Worm (Caenorhabditis elegans) whole organism, L4 larva: ENCODE results near the gene T19E7.6.

ENCODE experiments used
- F10B5.3 ChIP-seq: sonication (generic microtip); optimal IDR thresholded peaks from 2 replicates; lab custom pipeline; 2016; ENCODE audit warnings: mild to moderate bottlenecking, missing genetic modification characterization, missing compliant biosample characterization
- F37D6.2 ChIP-seq: sonication (generic microtip); optimal IDR thresholded peaks from 2 replicates; lab custom pipeline; 2016; ENCODE audit warnings: mild to moderate bottlenecking, missing genetic modification characterization, missing compliant biosample characterization
- F49E8.2 ChIP-seq: sonication (generic microtip); optimal IDR thresholded peaks from 2 replicates; lab custom pipeline; 2016; ENCODE audit warnings: missing compliant biosample characterization, mild to moderate bottlenecking, missing genetic modification characterization, borderline replicate concordance
- R02D3.7 ChIP-seq: fragments of 150-350 bp; sonication (generic microtip); optimal IDR thresholded peaks from 3 replicates; lab custom pipeline; 2014; ENCODE audit warnings: missing biosample characterization, missing genetic modification characterization
- T20F7.1 ChIP-seq: fragments of 200-800 bp; sonication (Bioruptor generic); optimal IDR thresholded peaks from 2 replicates; lab custom pipeline; 2018; ENCODE audit warnings: mild to moderate bottlenecking, missing genetic modification characterization, missing compliant biosample characterization
- Y48G9A.11 ChIP-seq: fragments of 200-800 bp; sonication (Bioruptor generic); IDR thresholded peaks from 2 replicates; pipeline ENCODE4 v1.3.6; 2022; ENCODE audit warnings: missing genetic modification reagents, missing genetic modification characterization, missing compliant biosample characterization
- ZK546.5 ChIP-seq, 2 experiments: sonication (generic microtip); optimal IDR thresholded peaks; 2 replicates each; lab custom pipeline; 2017; ENCODE audit warnings: missing biosample characterization in 2 of 2, missing genetic modification characterization in 2 of 2
- aha-1 ChIP-seq: fragments of 150-350 bp; peaks from one replicate; lab custom pipeline; 2014; ENCODE audit warnings: missing biosample characterization, missing genetic modification characterization
- ceh-20 ChIP-seq: fragments of 200-800 bp; sonication (Bioruptor generic); IDR thresholded peaks from 2 replicates; pipeline ENCODE4 v1.3.6; 2022; ENCODE audit warnings: missing genetic modification reagents, missing genetic modification characterization, missing compliant biosample characterization
- ceh-32 ChIP-seq: sonication (generic microtip); optimal IDR thresholded peaks from 2 replicates; lab custom pipeline; 2016; ENCODE audit warnings: mild to moderate bottlenecking, missing genetic modification characterization, missing compliant biosample characterization; ENCODE audit not compliant: poor library complexity
- ceh-44 ChIP-seq: fragments of 200-800 bp; sonication (Bioruptor generic); IDR thresholded peaks from 2 replicates; pipeline ENCODE4 v1.3.6; 2022; ENCODE audit warnings: missing genetic modification reagents, missing genetic modification characterization, missing compliant biosample characterization
- ceh-62 ChIP-seq: sonication (generic microtip); optimal IDR thresholded peaks from 2 replicates; lab custom pipeline; 2017; ENCODE audit warnings: missing biosample characterization, missing genetic modification characterization
- ceh-82 ChIP-seq: sonication (generic microtip); optimal IDR thresholded peaks from 2 replicates; lab custom pipeline; 2017; ENCODE audit warnings: missing biosample characterization, missing genetic modification characterization
- ces-1 ChIP-seq: fragments of 150-350 bp; sonication (generic microtip); optimal IDR thresholded peaks from 4 replicates; lab custom pipeline; 2014; ENCODE audit warnings: missing biosample characterization, missing genetic modification reagents, missing genetic modification characterization
- cey-2 ChIP-seq: sonication (generic microtip); optimal IDR thresholded peaks from 3 replicates; lab custom pipeline; 2017; ENCODE audit warnings: missing genetic modification characterization, mild to moderate bottlenecking, missing compliant biosample characterization, antibody characterized with exemption, borderline replicate concordance; ENCODE audit not compliant: insufficient read depth
- ctbp-1 ChIP-seq: fragments of 200-800 bp; sonication (Bioruptor generic); IDR thresholded peaks from 2 replicates; pipeline ENCODE4 v1.3.6; 2022; ENCODE audit warnings: missing genetic modification reagents, missing genetic modification characterization, missing compliant biosample characterization
- dmd-6 ChIP-seq: fragments of 200-800 bp; sonication (Bioruptor generic); IDR thresholded peaks from 2 replicates; pipeline ENCODE4 v1.3.6; 2022; ENCODE audit warnings: missing genetic modification reagents, missing genetic modification characterization, missing compliant biosample characterization
- dve-1 ChIP-seq: sonication (generic microtip); optimal IDR thresholded peaks from 2 replicates; lab custom pipeline; 2017; ENCODE audit warnings: antibody characterized with exemption, mild to moderate bottlenecking, missing genetic modification characterization, missing compliant biosample characterization; ENCODE audit not compliant: insufficient read depth
- egl-27 ChIP-seq: sonication (generic microtip); optimal IDR thresholded peaks from 3 replicates; lab custom pipeline; 2017; ENCODE audit warnings: missing biosample characterization, missing genetic modification reagents, missing genetic modification characterization
- fkh-10 ChIP-seq: fragments of 150-350 bp; optimal IDR thresholded peaks from 2 replicates; lab custom pipeline; 2014; ENCODE audit warnings: missing biosample characterization, missing genetic modification reagents, missing genetic modification characterization
- fos-1 ChIP-seq: fragments of 150-350 bp; optimal IDR thresholded peaks from 2 replicates; lab custom pipeline; 2014; ENCODE audit warnings: missing biosample characterization, missing genetic modification characterization
- gei-8 ChIP-seq: fragments of 200-800 bp; sonication (Bioruptor generic); optimal IDR thresholded peaks from 2 replicates; lab custom pipeline; 2018; ENCODE audit warnings: mild to moderate bottlenecking, missing genetic modification characterization, missing compliant biosample characterization
- hlh-11 ChIP-seq: fragments of 200-800 bp; sonication (Bioruptor generic); optimal IDR thresholded peaks from 2 replicates; lab custom pipeline; 2018; ENCODE audit warnings: mild to moderate bottlenecking, missing genetic modification characterization, missing compliant biosample characterization
- hlh-30 ChIP-seq: sonication (generic microtip); optimal IDR thresholded peaks from 2 replicates; lab custom pipeline; 2017; ENCODE audit warnings: antibody characterized with exemption, mild to moderate bottlenecking, missing genetic modification characterization, missing compliant biosample characterization; ENCODE audit not compliant: insufficient read depth
- jun-1 ChIP-seq: fragments of 150-350 bp; optimal IDR thresholded peaks from 2 replicates; lab custom pipeline; 2014; ENCODE audit warnings: missing biosample characterization, missing genetic modification reagents, missing genetic modification characterization
- lin-1 ChIP-seq: fragments of 200-800 bp; sonication (Bioruptor generic); IDR thresholded peaks from 2 replicates; pipeline ENCODE4 v1.3.6; 2022; ENCODE audit warnings: missing genetic modification reagents, missing genetic modification characterization, missing compliant biosample characterization
- lin-15B ChIP-seq: fragments of 150-350 bp; sonication (generic microtip); optimal IDR thresholded peaks from 3 replicates; lab custom pipeline; 2014; ENCODE audit warnings: missing biosample characterization, missing genetic modification characterization
- lin-29 ChIP-seq: fragments of 200-800 bp; sonication (Bioruptor generic); IDR thresholded peaks from 2 replicates; pipeline ENCODE4 v1.3.6; 2022; ENCODE audit warnings: missing genetic modification reagents, missing genetic modification characterization, missing compliant biosample characterization
- lin-39 ChIP-seq: fragments of 150-350 bp; optimal IDR thresholded peaks from 2 replicates; lab custom pipeline; 2014; ENCODE audit warnings: missing biosample characterization, missing genetic modification reagents, missing genetic modification characterization
- lir-3 ChIP-seq: sonication (generic microtip); optimal IDR thresholded peaks from 2 replicates; lab custom pipeline; 2016; ENCODE audit warnings: mild to moderate bottlenecking, missing genetic modification characterization, missing compliant biosample characterization
- madf-9 ChIP-seq: fragments of 200-800 bp; sonication (Bioruptor generic); conservative IDR thresholded peaks from 2 replicates; pipeline ENCODE4 v1.3.6; 2022; ENCODE audit warnings: missing genetic modification reagents, missing genetic modification characterization, missing compliant biosample characterization
- mdl-1 ChIP-seq, 2 experiments: fragments of 150-350 bp in 1 of 2; sonication (generic microtip) in 1 of 2; optimal IDR thresholded peaks; 2 replicates each; lab custom pipeline; 2014 to 2017; ENCODE audit warnings: missing biosample characterization in 2 of 2, missing genetic modification characterization in 2 of 2
- mxl-2 ChIP-seq: fragments of 200-800 bp; sonication (Bioruptor generic); conservative IDR thresholded peaks from 2 replicates; pipeline ENCODE4 v1.3.6; 2022; ENCODE audit warnings: missing genetic modification reagents, missing genetic modification characterization, missing compliant biosample characterization
- nhr-102 ChIP-seq: sonication (generic microtip); optimal IDR thresholded peaks from 2 replicates; lab custom pipeline; 2016; ENCODE audit warnings: mild to moderate bottlenecking, missing genetic modification characterization, moderate library complexity, missing compliant biosample characterization
- nhr-11 ChIP-seq: fragments of 150-350 bp; optimal IDR thresholded peaks from 2 replicates; lab custom pipeline; 2014; ENCODE audit warnings: missing biosample characterization, missing genetic modification characterization
- nhr-237 ChIP-seq: sonication (generic microtip); optimal IDR thresholded peaks from 2 replicates; lab custom pipeline; 2017; ENCODE audit warnings: missing biosample characterization, missing genetic modification characterization
- nhr-28 ChIP-seq: fragments of 150-350 bp; optimal IDR thresholded peaks from 2 replicates; lab custom pipeline; 2014; ENCODE audit warnings: missing biosample characterization, missing genetic modification characterization
- nhr-42 ChIP-seq: fragments of 200-800 bp; sonication (Bioruptor generic); IDR thresholded peaks from 2 replicates; pipeline ENCODE4 v1.3.6; 2022; ENCODE audit warnings: missing genetic modification characterization, missing compliant biosample characterization
- nhr-48 ChIP-seq: sonication (generic microtip); optimal IDR thresholded peaks from 2 replicates; lab custom pipeline; 2016; ENCODE audit warnings: mild to moderate bottlenecking, missing genetic modification characterization, missing compliant biosample characterization
- nhr-76 ChIP-seq: fragments of 150-350 bp; optimal IDR thresholded peaks from 2 replicates; lab custom pipeline; 2014; ENCODE audit warnings: missing biosample characterization, missing genetic modification characterization
- pha-4 ChIP-seq, 2 experiments: fragments of 150-350 bp in 1 of 2; fragments of 200-800 bp in 1 of 2; sonication (Bioruptor generic) in 1 of 2; IDR thresholded peaks in 1 of 2; optimal IDR thresholded peaks in 1 of 2; 2 replicates each; pipeline versions ENCODE4 v1.3.6 to Lab custom; 2014 to 2022; ENCODE audit warnings: missing genetic modification characterization in 2 of 2, missing genetic modification reagents in 2 of 2, missing biosample characterization in 1 of 2, missing compliant biosample characterization in 1 of 2
- php-3 ChIP-seq: fragments of 200-800 bp; sonication (Bioruptor generic); IDR thresholded peaks from 2 replicates; pipeline ENCODE4 v1.3.6; 2022; ENCODE audit warnings: missing genetic modification reagents, missing genetic modification characterization, missing compliant biosample characterization
- saeg-2 ChIP-seq: fragments of 200-800 bp; sonication (Bioruptor generic); IDR thresholded peaks from 2 replicates; pipeline ENCODE4 v1.3.6; 2022; ENCODE audit warnings: missing genetic modification reagents, missing genetic modification characterization, missing compliant biosample characterization
- set-16 ChIP-seq: fragments of 200-800 bp; sonication (Bioruptor generic); IDR thresholded peaks from 2 replicates; pipeline ENCODE4 v1.3.6; 2022; ENCODE audit warnings: missing genetic modification reagents, missing genetic modification characterization, missing compliant biosample characterization
- skn-1 ChIP-seq: fragments of 150-350 bp; optimal IDR thresholded peaks from 2 replicates; lab custom pipeline; 2014; ENCODE audit warnings: missing biosample characterization, missing genetic modification characterization
- tag-97 ChIP-seq: fragments of 200-800 bp; sonication (Bioruptor generic); IDR thresholded peaks from 2 replicates; pipeline ENCODE4 v1.3.6; 2022; ENCODE audit warnings: missing genetic modification characterization, missing compliant biosample characterization
- unc-130 ChIP-seq: sonication (generic microtip); optimal IDR thresholded peaks from 2 replicates; lab custom pipeline; 2016; ENCODE audit warnings: missing genetic modification reagents, missing genetic modification characterization, missing compliant biosample characterization
- vab-7 ChIP-seq: fragments of 200-800 bp; sonication (Bioruptor generic); IDR thresholded peaks from 2 replicates; pipeline ENCODE4 v1.3.6; 2022; ENCODE audit warnings: missing genetic modification reagents, missing genetic modification characterization, missing compliant biosample characterization
- zag-1 ChIP-seq: fragments of 150-350 bp; optimal IDR thresholded peaks from 2 replicates; lab custom pipeline; 2014; ENCODE audit warnings: missing biosample characterization, missing genetic modification characterization
- zfp-3 ChIP-seq: fragments of 200-800 bp; sonication (Bioruptor generic); conservative IDR thresholded peaks from 2 replicates; pipeline ENCODE4 v1.3.6; 2022; ENCODE audit warnings: missing genetic modification reagents, missing genetic modification characterization, missing compliant biosample characterization
- ztf-11 ChIP-seq: fragments of 150-350 bp; optimal IDR thresholded peaks from 2 replicates; lab custom pipeline; 2014; ENCODE audit warnings: missing biosample characterization, missing genetic modification characterization

T19E7.6 gene

DNA sequence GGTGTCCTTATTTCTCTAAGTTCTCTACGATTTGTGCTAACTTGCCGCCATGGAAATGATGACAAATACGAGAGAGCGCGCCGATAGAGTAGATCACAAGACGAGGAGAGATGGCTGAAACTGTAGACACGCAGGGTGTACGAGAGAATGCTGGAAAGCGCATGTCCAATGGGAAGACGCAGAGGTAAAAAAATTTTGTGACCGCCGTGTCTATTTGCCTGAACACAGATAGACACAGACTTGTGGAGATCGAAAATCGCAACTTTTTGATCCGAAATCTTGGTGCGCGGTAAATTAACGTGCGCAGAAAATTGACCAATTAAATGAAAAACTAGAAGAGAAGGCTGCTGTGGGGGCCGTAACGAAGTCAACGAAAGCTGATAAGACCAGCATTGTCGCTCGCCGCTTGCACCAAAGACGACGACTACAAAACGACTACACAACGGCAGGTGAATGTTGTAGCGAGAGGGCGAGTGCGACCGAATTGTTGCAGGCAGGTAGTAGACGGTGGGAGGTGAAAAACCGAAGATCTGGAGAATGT lies 12.1 kb downstream of the T19E7.6 start (continued):
- TF ChIP-seq F49E8.2 (no peak), set-16 (GFP tag; lab: Robert Waterston, UW) (0 out of 2 replicates have a peak, but pooled peaks have one; percentile 16), ceh-44 (no peak), nhr-102 (peak; percentile 87), ceh-82 (tag; lab: Kevin White, UChicago) (no peak), tag-97 (GFP tag; lab: Robert Waterston, UW) (no peak), ceh-20 (GFP tag; lab: Robert Waterston, UW) (0 out of 2 replicates have a peak, but pooled peaks have one; percentile 23), ztf-11 (tag; lab: Kevin White, UChicago) (no peak), vab-7 (GFP tag; lab: Robert Waterston, UW) (no peak), egl-27 (tag; lab: Kevin White, UChicago) (no peak), dve-1 (tag; lab: Kevin White, UChicago) (peak; percentile 82), nhr-42 (GFP tag; lab: Robert Waterston, UW) (no peak), nhr-48 (tag; lab: Kevin White, UChicago) (peak; percentile 95), aha-1 (tag; lab: Kevin White, UChicago) (peak; percentile 73), zfp-3 (GFP tag; lab: Robert Waterston, UW) (no peak), F10B5.3 (tag; lab: Kevin White, UChicago) (no peak), Y48G9A.11 (no peak), lin-1 (no peak), hlh-11 (tag; lab: Kevin White, UChicago) (peak; percentile 89), ZK546.5 (tag; optimal IDR thresholded peaks at IDR 0.05; lab: Kevin White, UChicago) (no peak), mdl-1 (tag; optimal IDR thresholded peaks at IDR 0.05; lab: Kevin White, UChicago) (peak; percentile 72 to 78), unc-130 (no peak), gei-8 (GFP tag; lab: Kevin White, UChicago) (peak; percentile 12), lin-15B (tag; lab: Kevin White, UChicago) (no peak), skn-1 (tag; lab: Kevin White, UChicago) (no peak), cey-2 (tag; lab: Kevin White, UChicago) (no peak), nhr-237 (tag; lab: Kevin White, UChicago) (no peak), zag-1 (tag; lab: Kevin White, UChicago) (no peak), lin-29 (GFP tag; lab: Robert Waterston, UW) (no peak), hlh-30 (peak; percentile 94), fos-1 (tag; lab: Kevin White, UChicago) (no peak), T20F7.1 (peak; percentile 49), madf-9 (no peak), ctbp-1 (GFP tag; lab: Robert Waterston, UW) (no peak), ces-1 (GFP tag; lab: Kevin White, UChicago) (no peak), lir-3 (tag; lab: Kevin White, UChicago) (no peak), saeg-2 (GFP tag; lab: Robert Waterston, UW) (no peak), nhr-76 (tag; lab: Kevin White, UChicago) (peak; percentile 1), php-3 (GFP tag; lab: Robert Waterston, UW) (no peak), R02D3.7 (no peak), ceh-32 (no peak), fkh-10 (GFP tag; lab: Kevin White, UChicago) (no peak), F37D6.2 (no peak), pha-4 (GFP tag; IDR thresholded peaks at IDR 0.05; lab: Robert Waterston, UW) (peak; percentile 55), pha-4 (tag; optimal IDR thresholded peaks at IDR 0.05; lab: Kevin White, UChicago) (no peak), nhr-11 (tag; lab: Kevin White, UChicago) (peak; percentile 84), dmd-6 (GFP tag; lab: Robert Waterston, UW) (peak; percentile 72), lin-39 (tag; lab: Kevin White, UChicago) (no peak), ceh-62 (tag; lab: Kevin White, UChicago) (no peak), jun-1 (peak; percentile 62), mxl-2 (GFP tag; lab: Robert Waterston, UW) (no peak), nhr-28 (tag; lab: Kevin White, UChicago) (peak; percentile 88)
